Fruit fly (Drosophila melanogaster) ovary, adult (tissue): ENCODE measurements around the gene CG31855.

Source experiments
- CG17801 ChIP-seq: fragments of 200-800 bp; optimal IDR thresholded peaks from 2 replicates; lab custom pipeline; 2019; ENCODE audit warnings: missing biosample characterization, mild to moderate bottlenecking, missing genetic modification characterization, moderate library complexity; ENCODE audit not compliant: partially characterized antibody

The CG31855 gene

dm6 chr2L:13368940-13369339 lies at the start of gene CG31855:
TSS of gene CG31855 (plus strand) at chr2L:13369204.
- TF ChIP-seq CG17801 (GFP tag; lab: Kevin White, UChicago): peak; percentile 90

dm6 chr2L:13325823-13326222 lies 43.2 kb upstream of the CG31855 start:
- no peak for TF ChIP-seq CG17801 (GFP tag; lab: Kevin White, UChicago)

- no peak for TF ChIP-seq CG17801 (GFP tag; lab: Kevin White, UChicago)
These were observed 38.0 kb upstream of the CG31855 start, which contains the start of gene hbt for dm6 chr2L:13331021-13331420. TSS of gene hbt (minus strand) at chr2L:13331121.

dm6 chr2L:13331868-13332544 lies 37.0 kb upstream of the CG31855 start:
- TF ChIP-seq CG17801 (GFP tag; lab: Kevin White, UChicago): no peak

- TF ChIP-seq CG17801 (GFP tag; lab: Kevin White, UChicago): no peak
These were observed 36.3 kb upstream of the CG31855 start for dm6 chr2L:13332736-13333135.

- TF ChIP-seq CG17801 (GFP tag; lab: Kevin White, UChicago): no peak
These were observed 21.5 kb upstream of the CG31855 start, which contains the start of gene CG16826 for dm6 chr2L:13347473-13347872. TSS of gene CG16826 (plus strand) at chr2L:13347773.

dm6 chr2L:13349237-13349902 lies 19.6 kb upstream of the CG31855 start:
- no peak for TF ChIP-seq CG17801 (GFP tag; lab: Kevin White, UChicago)

dm6 chr2L:13354580-13355347 lies 14.2 kb upstream of the CG31855 start, which contains the start of gene CG9395:
TSS of gene CG9395 (minus strand) at chr2L:13355073.
- no peak for TF ChIP-seq CG17801 (GFP tag; lab: Kevin White, UChicago)

dm6 chr2L:13361465-13361864 lies 7.5 kb upstream of the CG31855 start, which contains the start of gene CG9377:
TSS of gene CG9377 (minus strand) at chr2L:13361565.
- TF ChIP-seq CG17801 (GFP tag; lab: Kevin White, UChicago): no peak

dm6 chr2L:13362953-13363352 lies 6.1 kb upstream of the CG31855 start:
- TF ChIP-seq CG17801 (GFP tag; lab: Kevin White, UChicago): no peak

dm6 chr2L:13366109-13366747 lies 2.8 kb upstream of the CG31855 start, which contains the start of the genes Nnp-1 and Grx3:
TSS of gene Nnp-1 (minus strand) at chr2L:13366189.
TSS of gene Grx3 (plus strand) at chr2L:13366447.
- TF ChIP-seq CG17801 (GFP tag; lab: Kevin White, UChicago): peak; percentile 65

- TF ChIP-seq CG17801 (GFP tag; lab: Kevin White, UChicago): no peak
These were observed 1.6 kb upstream of the CG31855 start, which contains the start of gene Tap42 for dm6 chr2L:13367378-13367777. TSS of gene Tap42 (plus strand) at chr2L:13367617.

dm6 chr2L:13370762-13371161 lies 1.8 kb downstream of the CG31855 start, which contains the start of gene ND-B22:
TSS of gene ND-B22 (minus strand) at chr2L:13371110.
- peak; percentile 66 for TF ChIP-seq CG17801 (GFP tag; lab: Kevin White, UChicago)
